Fruit fly (Drosophila melanogaster) whole organism, prepupa: Measurements from ENCODE around the gene Osi8.

Experiments
- Blimp-1 ChIP-seq: fragments of 200-800 bp; sonication (Bioruptor generic); optimal IDR thresholded peaks from 3 replicates; lab custom pipeline; 2017; ENCODE audit warnings: missing biosample characterization, missing genetic modification characterization, mild to moderate bottlenecking, moderate library complexity, missing genetic modification reagents
- CG11762 ChIP-seq: fragments of 200-800 bp; sonication (Bioruptor generic); optimal IDR thresholded peaks from 3 replicates; lab custom pipeline; 2016; ENCODE audit warnings: missing biosample characterization, missing genetic modification characterization; ENCODE audit not compliant: insufficient read depth
- CG15336 ChIP-seq: fragments of 200-800 bp; sonication (Bioruptor generic); IDR thresholded peaks from 2 replicates; pipeline ENCODE4 v1.3.6; 2022; ENCODE audit warnings: missing biosample characterization, missing genetic modification characterization
- CG1621 ChIP-seq: fragments of 200-800 bp; sonication (Bioruptor generic); optimal IDR thresholded peaks from 3 replicates; lab custom pipeline; 2018; ENCODE audit warnings: missing biosample characterization, mild to moderate bottlenecking, missing genetic modification characterization
- CG16779 ChIP-seq: fragments of 200-800 bp; sonication (Bioruptor generic); optimal IDR thresholded peaks from 3 replicates; lab custom pipeline; 2017; ENCODE audit warnings: missing biosample characterization, mild to moderate bottlenecking, missing genetic modification characterization
- CG3032 ChIP-seq: fragments of 200-800 bp; optimal IDR thresholded peaks from 2 replicates; lab custom pipeline; 2019; ENCODE audit warnings: missing biosample characterization, mild to moderate bottlenecking, missing genetic modification characterization, moderate library complexity
- CG31627 ChIP-seq: fragments of 200-800 bp; sonication (Bioruptor generic); optimal IDR thresholded peaks from 3 replicates; lab custom pipeline; 2016; ENCODE audit warnings: missing biosample characterization, missing genetic modification characterization
- CG32006 ChIP-seq: fragments of 200-800 bp; sonication (Bioruptor generic); optimal IDR thresholded peaks from 3 replicates; lab custom pipeline; 2017; ENCODE audit warnings: missing biosample characterization, mild to moderate bottlenecking, missing genetic modification characterization
- CG34406 ChIP-seq: fragments of 200-800 bp; sonication (Bioruptor generic); optimal IDR thresholded peaks from 3 replicates; lab custom pipeline; 2016; ENCODE audit warnings: missing biosample characterization, missing genetic modification characterization
- CG4318 ChIP-seq: fragments of 200-800 bp; sonication (Bioruptor generic); optimal IDR thresholded peaks from 3 replicates; lab custom pipeline; 2017; ENCODE audit warnings: missing biosample characterization, mild to moderate bottlenecking, missing genetic modification characterization
- CG6276 ChIP-seq: fragments of 200-800 bp; sonication (Bioruptor generic); optimal IDR thresholded peaks from 2 replicates; lab custom pipeline; 2017; ENCODE audit warnings: missing biosample characterization, mild to moderate bottlenecking, missing genetic modification characterization
- CG6808 ChIP-seq: fragments of 200-800 bp; sonication (Bioruptor generic); optimal IDR thresholded peaks from 3 replicates; lab custom pipeline; 2017; ENCODE audit warnings: missing biosample characterization, missing genetic modification characterization, mild to moderate bottlenecking, moderate library complexity, missing genetic modification reagents
- CG6854 ChIP-seq: fragments of 200-800 bp; sonication (Bioruptor generic); optimal IDR thresholded peaks from 2 replicates; lab custom pipeline; 2017; ENCODE audit warnings: missing biosample characterization, mild to moderate bottlenecking, missing genetic modification characterization
- CG7368 ChIP-seq: fragments of 200-800 bp; sonication (Bioruptor generic); optimal IDR thresholded peaks from 3 replicates; lab custom pipeline; 2016; ENCODE audit warnings: missing biosample characterization, missing genetic modification characterization
- CG8119 ChIP-seq: fragments of 200-800 bp; sonication (Bioruptor generic); IDR thresholded peaks from 3 replicates; pipeline ENCODE4 v1.3.6; 2022; ENCODE audit warnings: missing biosample characterization, missing genetic modification characterization
- CG8319 ChIP-seq: fragments of 200-800 bp; sonication (Bioruptor generic); optimal IDR thresholded peaks from 3 replicates; lab custom pipeline; 2016; ENCODE audit warnings: missing biosample characterization, missing genetic modification characterization
- CG8632 ChIP-seq: fragments of 200-800 bp; sonication (Bioruptor generic); optimal IDR thresholded peaks from 3 replicates; lab custom pipeline; 2016; ENCODE audit warnings: missing biosample characterization, missing genetic modification characterization
- CG9139 ChIP-seq: fragments of 200-800 bp; sonication (Bioruptor generic); optimal IDR thresholded peaks from 3 replicates; lab custom pipeline; 2017; ENCODE audit warnings: missing biosample characterization, mild to moderate bottlenecking, missing genetic modification characterization
- Eip75B ChIP-seq: fragments of 200-800 bp; sonication (Bioruptor generic); optimal IDR thresholded peaks from 3 replicates; lab custom pipeline; 2016; ENCODE audit warnings: missing biosample characterization, missing genetic modification characterization
- Eip78C ChIP-seq: fragments of 200-800 bp; sonication (Bioruptor generic); peaks from one replicate; lab custom pipeline; 2016; ENCODE audit warnings: missing biosample characterization, missing genetic modification characterization
- Eip93F ChIP-seq: fragments of 200-800 bp; sonication (Bioruptor generic); optimal IDR thresholded peaks from 2 replicates; lab custom pipeline; 2016; ENCODE audit warnings: missing biosample characterization, mild to moderate bottlenecking, missing genetic modification characterization
- Ets96B ChIP-seq: fragments of 200-800 bp; optimal IDR thresholded peaks from 2 replicates; lab custom pipeline; 2019; ENCODE audit warnings: missing biosample characterization, mild to moderate bottlenecking, missing genetic modification characterization, moderate library complexity
- Hr38 ChIP-seq: sonication (Bioruptor generic); optimal IDR thresholded peaks from 2 replicates; lab custom pipeline; 2016; ENCODE audit warnings: missing biosample characterization, missing genetic modification characterization
- Hr4 ChIP-seq: fragments of 200-800 bp; sonication (Bioruptor generic); optimal IDR thresholded peaks from 3 replicates; lab custom pipeline; 2016; ENCODE audit warnings: missing biosample characterization, missing genetic modification characterization
- Met ChIP-seq: fragments of 200-800 bp; sonication (Bioruptor generic); optimal IDR thresholded peaks from 3 replicates; lab custom pipeline; 2016; ENCODE audit warnings: missing biosample characterization, missing genetic modification characterization
- OdsH ChIP-seq: fragments of 200-800 bp; sonication (Bioruptor generic); optimal IDR thresholded peaks from 3 replicates; lab custom pipeline; 2016; ENCODE audit warnings: missing biosample characterization, missing genetic modification characterization
- Smox ChIP-seq: fragments of 200-800 bp; sonication (Bioruptor generic); optimal IDR thresholded peaks from 3 replicates; lab custom pipeline; 2016; ENCODE audit warnings: missing biosample characterization, missing genetic modification characterization
- Sox102F ChIP-seq: fragments of 200-800 bp; sonication (Bioruptor generic); optimal IDR thresholded peaks from 2 replicates; lab custom pipeline; 2016; ENCODE audit warnings: missing biosample characterization, mild to moderate bottlenecking, missing genetic modification characterization
- Sox14 ChIP-seq: fragments of 200-800 bp; sonication (Bioruptor generic); optimal IDR thresholded peaks from 3 replicates; lab custom pipeline; 2016; ENCODE audit warnings: missing biosample characterization, missing genetic modification characterization
- achi ChIP-seq: fragments of 200-800 bp; sonication (Bioruptor generic); optimal IDR thresholded peaks from 3 replicates; lab custom pipeline; 2016; ENCODE audit warnings: missing biosample characterization, missing genetic modification characterization
- acj6 ChIP-seq: fragments of 200-800 bp; sonication (Bioruptor generic); optimal IDR thresholded peaks from 3 replicates; lab custom pipeline; 2016; ENCODE audit warnings: missing biosample characterization, missing genetic modification characterization
- cyc ChIP-seq: fragments of 200-800 bp; sonication (Bioruptor generic); optimal IDR thresholded peaks from 3 replicates; lab custom pipeline; 2016; ENCODE audit warnings: missing biosample characterization, missing genetic modification characterization
- dac ChIP-seq: fragments of 200-800 bp; sonication (Bioruptor generic); optimal IDR thresholded peaks from 2 replicates; lab custom pipeline; 2017; ENCODE audit warnings: missing biosample characterization, mild to moderate bottlenecking, missing genetic modification characterization
- eg ChIP-seq: fragments of 200-800 bp; sonication (Bioruptor generic); IDR thresholded peaks from 3 replicates; pipeline ENCODE4 v1.3.6; 2022; ENCODE audit warnings: missing biosample characterization, missing genetic modification characterization
- esn ChIP-seq: fragments of 200-800 bp; sonication (Bioruptor generic); optimal IDR thresholded peaks from 2 replicates; lab custom pipeline; 2016; ENCODE audit warnings: missing biosample characterization, mild to moderate bottlenecking, missing genetic modification characterization, moderate library complexity
- fd59A ChIP-seq: fragments of 200-800 bp; sonication (Bioruptor generic); optimal IDR thresholded peaks from 2 replicates; lab custom pipeline; 2017; ENCODE audit warnings: missing biosample characterization, mild to moderate bottlenecking, missing genetic modification characterization, missing genetic modification reagents
- fd85E ChIP-seq: fragments of 200-800 bp; sonication (Bioruptor generic); optimal IDR thresholded peaks from 3 replicates; lab custom pipeline; 2016; ENCODE audit warnings: missing biosample characterization, missing genetic modification characterization
- net ChIP-seq: fragments of 200-800 bp; sonication (Bioruptor generic); optimal IDR thresholded peaks from 3 replicates; lab custom pipeline; 2016; ENCODE audit warnings: missing biosample characterization, missing genetic modification characterization
- pdm3 ChIP-seq: fragments of 200-800 bp; sonication (Bioruptor generic); optimal IDR thresholded peaks from 3 replicates; lab custom pipeline; 2016; ENCODE audit warnings: missing biosample characterization, missing genetic modification characterization
- salr ChIP-seq, 2 experiments: fragments of 200-800 bp; sonication (Bioruptor generic); optimal IDR thresholded peaks; 3 replicates each; lab custom pipeline; 2016 to 2018; ENCODE audit warnings: missing biosample characterization in 2 of 2, missing genetic modification characterization in 2 of 2, mild to moderate bottlenecking in 1 of 2
- spab ChIP-seq: fragments of 200-800 bp; sonication (Bioruptor generic); optimal IDR thresholded peaks from 2 replicates; lab custom pipeline; 2017; ENCODE audit warnings: missing biosample characterization, mild to moderate bottlenecking, missing genetic modification characterization, missing genetic modification reagents
- svp ChIP-seq: fragments of 200-800 bp; sonication (Bioruptor generic); peaks from one replicate; lab custom pipeline; 2016; ENCODE audit warnings: missing biosample characterization, missing genetic modification characterization
- topi ChIP-seq: fragments of 200-800 bp; sonication (Bioruptor generic); optimal IDR thresholded peaks from 3 replicates; lab custom pipeline; 2016; ENCODE audit warnings: missing biosample characterization, missing genetic modification characterization
- vri ChIP-seq: fragments of 200-800 bp; sonication (Bioruptor generic); optimal IDR thresholded peaks from 3 replicates; lab custom pipeline; 2016; ENCODE audit warnings: missing biosample characterization, mild to moderate bottlenecking, missing genetic modification characterization

Gene Osi8

dm6 chr3R:6233104-6233503 lies 21.9 kb upstream of the Osi8 start (continued):
- TF ChIP-seq eg (GFP tag; lab: Robert Waterston, UW), result no peak
- TF ChIP-seq CG8319 (GFP tag; lab: Kevin White, UChicago), result no peak
- TF ChIP-seq esn, result peak; percentile 26
- TF ChIP-seq vri (GFP tag; lab: Kevin White, UChicago), result no peak
- TF ChIP-seq spab (GFP tag; lab: Kevin White, UChicago), result no peak
- peak; percentile 29 for TF ChIP-seq dac
- no peak for TF ChIP-seq CG9139
- TF ChIP-seq topi (GFP tag; lab: Kevin White, UChicago), result no peak
- no peak for TF ChIP-seq Smox
- TF ChIP-seq Hr38 (GFP tag; lab: Kevin White, UChicago), result no peak
- no peak for TF ChIP-seq CG16779
- TF ChIP-seq CG6808 (GFP tag; lab: Kevin White, UChicago), result no peak
- no peak for TF ChIP-seq Eip93F (GFP tag; lab: Kevin White, UChicago)
- TF ChIP-seq Sox102F (GFP tag; lab: Kevin White, UChicago), result peak; percentile 17
- TF ChIP-seq CG15336 (GFP tag; lab: Robert Waterston, UW), result peak; percentile 29; the same call in 1 of the 2 replicates
- TF ChIP-seq CG6854, result no peak
- TF ChIP-seq Eip75B (GFP tag; lab: Kevin White, UChicago), result peak; percentile 21
- TF ChIP-seq CG32006, result peak; percentile 87
- no peak for TF ChIP-seq CG7368 (GFP tag; lab: Kevin White, UChicago)
- no peak for TF ChIP-seq CG3032 (tag; lab: Kevin White, UChicago)
- peak; percentile 3 for TF ChIP-seq CG8632 (GFP tag; lab: Kevin White, UChicago)
- no peak for TF ChIP-seq fd85E (GFP tag; lab: Kevin White, UChicago)
- peak; percentile 25 for TF ChIP-seq Sox14
- no peak for TF ChIP-seq net (GFP tag; lab: Kevin White, UChicago)
- TF ChIP-seq acj6 (GFP tag; lab: Kevin White, UChicago), result peak; percentile 7
- no peak for TF ChIP-seq Ets96B (tag; lab: Kevin White, UChicago)
- TF ChIP-seq pdm3, result peak; percentile 48
- no peak for TF ChIP-seq CG1621 (tag; lab: Kevin White, UChicago)
- TF ChIP-seq fd59A (GFP tag; lab: Kevin White, UChicago), result no peak

dm6 chr3R:6234189-6234758 lies 20.7 kb upstream of the Osi8 start, which contains the start of gene Osi6:
Gene Osi6, plus strand, starts transcription at chr3R:6234708.
- peak; percentile 38 for TF ChIP-seq Eip78C (GFP tag; lab: Kevin White, UChicago)
- TF ChIP-seq cyc (GFP tag; lab: Kevin White, UChicago), result no peak

- no peak for TF ChIP-seq CG31627 (GFP tag; lab: Kevin White, UChicago)
- TF ChIP-seq CG15336 (GFP tag; lab: Robert Waterston, UW), result no peak
Measured at dm6 chr3R:6238977-6239376, 16.0 kb upstream of the Osi8 start.

dm6 chr3R:6240263-6240662 lies 14.7 kb upstream of the Osi8 start:
- TF ChIP-seq svp (no peak), Blimp-1 (GFP tag; lab: Kevin White, UChicago) (peak; percentile 73)
- TF ChIP-seq, all 60 proteins: peak for 1

DNA sequence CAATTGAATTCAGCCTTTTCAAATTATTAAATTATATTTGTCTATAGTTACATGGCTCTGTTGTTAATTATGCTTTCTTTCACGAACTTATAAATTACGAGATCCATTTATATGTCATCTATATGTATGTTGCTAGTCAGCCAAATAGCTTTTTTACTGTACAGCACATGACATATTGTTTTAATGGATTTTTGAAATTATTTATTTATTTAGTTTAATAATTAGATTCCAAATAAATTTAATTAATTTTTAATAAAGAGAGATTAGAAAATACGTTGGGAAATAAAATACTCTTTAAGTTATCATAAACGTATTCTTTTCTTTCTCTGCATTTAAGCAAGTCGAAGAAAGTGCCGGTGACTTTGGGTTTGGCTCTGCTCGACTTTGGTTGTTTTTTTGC lies 13.7 kb upstream of the Osi8 start:
- TF ChIP-seq CG4318 (GFP tag; lab: Kevin White, UChicago) (peak; percentile 69), CG11762 (GFP tag; lab: Kevin White, UChicago) (no peak), CG6276 (GFP tag; lab: Kevin White, UChicago) (peak; percentile 77), CG34406 (GFP tag; lab: Kevin White, UChicago) (peak; percentile 34), achi (peak; percentile 39), Ets96B (tag; lab: Kevin White, UChicago) (no peak), CG15336 (GFP tag; lab: Robert Waterston, UW) (peak; percentile 54), topi (GFP tag; lab: Kevin White, UChicago) (no peak), salr (GFP tag; optimal IDR thresholded peaks at IDR 0.05; lab: Kevin White, UChicago) (peak in 1 of 2 experiments; percentile 36), dac (peak; percentile 59), Smox (no peak), CG8632 (GFP tag; lab: Kevin White, UChicago) (no peak), CG8119 (GFP tag; lab: Robert Waterston, UW) (peak; percentile 67), OdsH (GFP tag; lab: Kevin White, UChicago) (peak; percentile 58), cyc (GFP tag; lab: Kevin White, UChicago) (no peak), CG32006 (peak; percentile 92), Hr4 (GFP tag; lab: Kevin White, UChicago) (peak; percentile 75), CG8319 (GFP tag; lab: Kevin White, UChicago) (no peak), Met (GFP tag; lab: Kevin White, UChicago) (no peak)
